Fruit fly (Drosophila melanogaster): Measurements from ENCODE around the gene CG7110.

- no peak for TF ChIP-seq CG15710 (tag; optimal IDR thresholded peaks at IDR 0.05)
- TF ChIP-seq rn (GFP tag; IDR thresholded peaks at IDR 0.05) = no peak
- TF ChIP-seq CG9948 (tag; optimal IDR thresholded peaks at IDR 0.05) = no peak
- no peak for TF ChIP-seq CG17806 (tag; optimal IDR thresholded peaks at IDR 0.05)
- TF ChIP-seq EcR (GFP tag; optimal IDR thresholded peaks at IDR 0.05) = no peak
- no peak for TF ChIP-seq gl (tag; optimal IDR thresholded peaks at IDR 0.05)
- TF ChIP-seq CG8301 (tag; optimal IDR thresholded peaks at IDR 0.05) = no peak
- TF ChIP-seq CG32121 (GFP tag; IDR thresholded peaks at IDR 0.05) = no peak
- TF ChIP-seq CG10348 (GFP tag; IDR thresholded peaks at IDR 0.05) = no peak
- no peak for TF ChIP-seq CG34367 (tag; optimal IDR thresholded peaks at IDR 0.05)
- TF ChIP-seq fd96Ca (GFP tag; IDR thresholded peaks at IDR 0.05) = no peak
- TF ChIP-seq CG4496 (GFP tag; IDR thresholded peaks at IDR 0.05) = no peak
Observed at dm6 chr2L:13349237-13349902, 49.4 kb upstream of the CG7110 start.
